Fruit fly (Drosophila melanogaster) whole organism, embryonic: Measurements from ENCODE around the gene CG2059.
A peak's percentile ranks its signal among the peaks of the same experiment; 100 is the strongest.

Experiments
- CG10959 ChIP-seq: fragments of 200-800 bp; sonication (Bioruptor generic); IDR thresholded peaks from 2 replicates; pipeline ENCODE4 v1.3.6; 2022; ENCODE audit warnings: missing biosample characterization, missing genetic modification characterization
- CG11456 ChIP-seq: fragments of 200-800 bp; sonication (Bioruptor generic); IDR thresholded peaks from 3 replicates; pipeline ENCODE4 v1.3.6; 2022; ENCODE audit warnings: missing biosample characterization, missing genetic modification characterization
- CG11723 ChIP-seq: fragments of 200-800 bp; sonication (Bioruptor generic); optimal IDR thresholded peaks from 2 replicates; lab custom pipeline; 2017; ENCODE audit warnings: missing biosample characterization, mild to moderate bottlenecking, missing genetic modification characterization
- CG14050 ChIP-seq: fragments of 200-800 bp; sonication (Bioruptor generic); IDR thresholded peaks from 3 replicates; pipeline ENCODE4 v1.3.6; 2022; ENCODE audit warnings: missing biosample characterization, missing genetic modification characterization
- CG14667 ChIP-seq: fragments of 200-800 bp; sonication (Bioruptor generic); IDR thresholded peaks from 2 replicates; pipeline ENCODE4 v1.3.6; 2022; ENCODE audit warnings: missing biosample characterization, missing genetic modification characterization
- CG17612 ChIP-seq: fragments of 200-800 bp; sonication (Bioruptor generic); IDR thresholded peaks from 2 replicates; pipeline ENCODE4 v1.3.6; 2022; ENCODE audit warnings: missing biosample characterization, missing genetic modification characterization
- CG1832 ChIP-seq: fragments of 200-800 bp; sonication (Bioruptor generic); optimal IDR thresholded peaks from 2 replicates; lab custom pipeline; 2017; ENCODE audit warnings: missing biosample characterization, mild to moderate bottlenecking, missing genetic modification characterization, inconsistent platforms
- CG2678 ChIP-seq: fragments of 200-800 bp; sonication (Bioruptor generic); optimal IDR thresholded peaks from 3 replicates; lab custom pipeline; 2019; ENCODE audit warnings: missing biosample characterization, mild to moderate bottlenecking, missing genetic modification characterization, moderate library complexity
- CG3847 ChIP-seq: fragments of 200-800 bp; sonication (Bioruptor generic); IDR thresholded peaks from 2 replicates; pipeline ENCODE4 v1.3.6; 2022; ENCODE audit warnings: missing biosample characterization, missing genetic modification characterization
- CG4360 ChIP-seq: fragments of 200-800 bp; sonication (Bioruptor generic); IDR thresholded peaks from 2 replicates; pipeline ENCODE4 v1.3.6; 2022; ENCODE audit warnings: missing biosample characterization, missing genetic modification characterization
- CG4404 ChIP-seq: fragments of 200-800 bp; sonication (Bioruptor generic); IDR thresholded peaks from 2 replicates; pipeline ENCODE4 v1.3.6; 2022; ENCODE audit warnings: missing biosample characterization, missing genetic modification characterization
- CG6175 ChIP-seq: fragments of 200-800 bp; sonication (Bioruptor generic); IDR thresholded peaks from 3 replicates; pipeline ENCODE4 v1.3.6; 2022; ENCODE audit warnings: missing biosample characterization, missing genetic modification characterization
- CG6254 ChIP-seq: fragments of 200-800 bp; sonication (Bioruptor generic); optimal IDR thresholded peaks from 3 replicates; lab custom pipeline; 2017; ENCODE audit warnings: mild to moderate bottlenecking, missing biosample characterization, missing genetic modification reagents, missing genetic modification characterization
- CG7556 ChIP-seq: fragments of 200-800 bp; sonication (Bioruptor generic); optimal IDR thresholded peaks from 2 replicates; lab custom pipeline; 2017; ENCODE audit warnings: missing biosample characterization, mild to moderate bottlenecking, missing genetic modification characterization
- CG8281 ChIP-seq: fragments of 200-800 bp; sonication (Bioruptor generic); optimal IDR thresholded peaks from 2 replicates; lab custom pipeline; 2018; ENCODE audit warnings: missing biosample characterization, mild to moderate bottlenecking, missing genetic modification characterization, moderate library complexity
- CG8290 ChIP-seq, 3 experiments: fragments of 200-800 bp; sonication (Bioruptor generic); optimal IDR thresholded peaks; 2 replicates each; lab custom pipeline; 2016 to 2019; ENCODE audit warnings: missing biosample characterization in 3 of 3, missing genetic modification characterization in 3 of 3, mild to moderate bottlenecking in 2 of 3, moderate library complexity in 1 of 3
- CG8359 ChIP-seq: fragments of 200-800 bp; sonication (Bioruptor generic); optimal IDR thresholded peaks from 2 replicates; lab custom pipeline; 2017; ENCODE audit warnings: missing biosample characterization, mild to moderate bottlenecking, missing genetic modification characterization, borderline replicate concordance
- CG9215 ChIP-seq: fragments of 200-800 bp; sonication (Bioruptor generic); IDR thresholded peaks from 2 replicates; pipeline ENCODE4 v1.3.6; 2022; ENCODE audit warnings: missing biosample characterization, missing genetic modification characterization
- Camta ChIP-seq: fragments of 200-800 bp; sonication (Bioruptor generic); optimal IDR thresholded peaks from 2 replicates; lab custom pipeline; 2016; ENCODE audit warnings: missing biosample characterization, missing genetic modification characterization
- GATAe ChIP-seq: fragments of 200-800 bp; sonication (Bioruptor generic); conservative IDR thresholded peaks from 2 replicates; pipeline ENCODE4 v1.3.6; 2022; ENCODE audit warnings: missing biosample characterization, missing genetic modification characterization
- Hand ChIP-seq: fragments of 200-800 bp; sonication (Bioruptor generic); optimal IDR thresholded peaks from 2 replicates; lab custom pipeline; 2017; ENCODE audit warnings: mild to moderate bottlenecking, missing biosample characterization, missing genetic modification reagents, missing genetic modification characterization
- Jarid2 ChIP-seq: fragments of 200-800 bp; sonication (Bioruptor generic); optimal IDR thresholded peaks from 3 replicates; lab custom pipeline; 2017; ENCODE audit warnings: mild to moderate bottlenecking, missing biosample characterization, missing genetic modification reagents, missing genetic modification characterization
- Nf-YC ChIP-seq: fragments of 200-800 bp; optimal IDR thresholded peaks from 3 replicates; lab custom pipeline; 2019; ENCODE audit warnings: missing biosample characterization, mild to moderate bottlenecking, missing genetic modification characterization, moderate library complexity
- Six4 ChIP-seq: fragments of 200-800 bp; sonication (Bioruptor generic); optimal IDR thresholded peaks from 2 replicates; lab custom pipeline; 2016; ENCODE audit warnings: missing biosample characterization, missing genetic modification characterization
- Sox102F ChIP-seq: fragments of 200-800 bp; sonication (Bioruptor generic); optimal IDR thresholded peaks from 2 replicates; lab custom pipeline; 2018; ENCODE audit warnings: missing biosample characterization, mild to moderate bottlenecking, missing genetic modification characterization, moderate library complexity
- bbx ChIP-seq: fragments of 200-800 bp; sonication (Bioruptor generic); IDR thresholded peaks from 2 replicates; pipeline ENCODE4 v1.3.6; 2022; ENCODE audit warnings: missing biosample characterization, missing genetic modification characterization; ENCODE audit not compliant: partially characterized antibody
- cato ChIP-seq: fragments of 200-800 bp; sonication (Bioruptor generic); optimal IDR thresholded peaks from 2 replicates; lab custom pipeline; 2016; ENCODE audit warnings: missing biosample characterization, missing genetic modification characterization, borderline replicate concordance
- chif ChIP-seq, 2 experiments: fragments of 200-800 bp; sonication (Bioruptor generic); optimal IDR thresholded peaks; 3 replicates each; lab custom pipeline; 2016; ENCODE audit warnings: missing biosample characterization in 2 of 2, missing genetic modification characterization in 2 of 2
- ci ChIP-seq: fragments of 200-800 bp; sonication (Bioruptor generic); IDR thresholded peaks from 3 replicates; pipeline ENCODE4 v1.3.6; 2022; ENCODE audit warnings: missing biosample characterization, missing genetic modification characterization
- da ChIP-seq: fragments of 200-800 bp; sonication (Bioruptor generic); optimal IDR thresholded peaks from 2 replicates; lab custom pipeline; 2016; ENCODE audit warnings: missing biosample characterization, missing genetic modification characterization
- ewg ChIP-seq: fragments of 200-800 bp; sonication (Bioruptor generic); optimal IDR thresholded peaks from 3 replicates; lab custom pipeline; 2017; ENCODE audit warnings: mild to moderate bottlenecking, missing biosample characterization, missing genetic modification reagents, missing genetic modification characterization
- fd3F ChIP-seq: fragments of 200-800 bp; sonication (Bioruptor generic); optimal IDR thresholded peaks from 2 replicates; lab custom pipeline; 2018; ENCODE audit warnings: missing biosample characterization, mild to moderate bottlenecking, missing genetic modification characterization, moderate library complexity
- gem ChIP-seq: fragments of 200-800 bp; sonication (Bioruptor generic); optimal IDR thresholded peaks from 2 replicates; lab custom pipeline; 2019; ENCODE audit warnings: missing biosample characterization, mild to moderate bottlenecking, missing genetic modification characterization, moderate library complexity
- gsb ChIP-seq: fragments of 200-800 bp; sonication (Bioruptor generic); IDR thresholded peaks from 2 replicates; pipeline ENCODE4 v1.3.6; 2022; ENCODE audit warnings: missing biosample characterization, missing genetic modification characterization
- insv ChIP-seq, 2 experiments: fragments of 200-800 bp; sonication (Bioruptor generic); optimal IDR thresholded peaks; 3 replicates each; lab custom pipeline; 2016 to 2018; ENCODE audit warnings: missing biosample characterization in 2 of 2, missing genetic modification characterization in 2 of 2
- lola ChIP-seq, 3 experiments: fragments of >200 bp in 2 of 3; fragments of 200-800 bp in 1 of 3; sonication (Bioruptor generic) in 1 of 3; optimal IDR thresholded peaks; 2 replicates each; lab custom pipeline; 2017 to 2019; ENCODE audit warnings: missing biosample characterization in 3 of 3, missing genetic modification characterization in 3 of 3, mild to moderate bottlenecking in 1 of 3, moderate library complexity in 1 of 3
- lov ChIP-seq, 2 experiments: fragments of 200-800 bp in 1 of 2; fragments of >200 bp in 1 of 2; sonication (Bioruptor generic) in 1 of 2; IDR thresholded peaks in 1 of 2; optimal IDR thresholded peaks in 1 of 2; 2 replicates in 1 of 2; 3 replicates in 1 of 2; pipeline versions ENCODE4 v1.3.6 to Lab custom; 2017 to 2022; ENCODE audit warnings: missing biosample characterization in 1 of 2, missing genetic modification characterization in 1 of 2
- pan ChIP-seq, 4 experiments: fragments of >200 bp in 3 of 4; fragments of 200-800 bp in 1 of 4; sonication (Bioruptor generic) in 1 of 4; optimal IDR thresholded peaks in 3 of 4; IDR thresholded peaks in 1 of 4; 2 replicates each; pipeline versions ENCODE4 v1.3.6 to Lab custom; 2017 to 2022; ENCODE audit warnings: missing biosample characterization in 2 of 4, missing genetic modification characterization in 2 of 4, mixed read lengths in 1 of 4
- salm ChIP-seq: fragments of 200-800 bp; sonication (Bioruptor generic); optimal IDR thresholded peaks from 2 replicates; lab custom pipeline; 2018; ENCODE audit warnings: missing biosample characterization, mild to moderate bottlenecking, missing genetic modification characterization
- sc ChIP-seq, 3 experiments: fragments of >200 bp in 2 of 3; fragments of 200-800 bp in 1 of 3; sonication (Bioruptor generic) in 1 of 3; optimal IDR thresholded peaks; 2 replicates in 2 of 3; 3 replicates in 1 of 3; lab custom pipeline; 2017; ENCODE audit warnings: mild to moderate bottlenecking in 1 of 3, missing biosample characterization in 1 of 3, missing genetic modification characterization in 1 of 3, missing genetic modification reagents in 1 of 3
- seq ChIP-seq: fragments of 200-800 bp; sonication (Bioruptor generic); IDR thresholded peaks from 2 replicates; pipeline ENCODE4 v1.3.6; 2022; ENCODE audit warnings: missing biosample characterization, missing genetic modification characterization
- slbo ChIP-seq: fragments of 200-800 bp; sonication (Bioruptor generic); IDR thresholded peaks from 2 replicates; pipeline ENCODE4 v1.3.6; 2022; ENCODE audit warnings: missing biosample characterization, missing genetic modification characterization
- tna ChIP-seq: fragments of 200-800 bp; sonication (Bioruptor generic); IDR thresholded peaks from 2 replicates; pipeline ENCODE4 v1.3.6; 2022; ENCODE audit warnings: missing biosample characterization, missing genetic modification characterization; ENCODE audit not compliant: partially characterized antibody
- z ChIP-seq: fragments of 200-800 bp; sonication (Bioruptor generic); IDR thresholded peaks from 3 replicates; pipeline ENCODE4 v1.3.6; 2022; ENCODE audit warnings: missing biosample characterization, missing genetic modification characterization

The CG2059 gene

DNA sequence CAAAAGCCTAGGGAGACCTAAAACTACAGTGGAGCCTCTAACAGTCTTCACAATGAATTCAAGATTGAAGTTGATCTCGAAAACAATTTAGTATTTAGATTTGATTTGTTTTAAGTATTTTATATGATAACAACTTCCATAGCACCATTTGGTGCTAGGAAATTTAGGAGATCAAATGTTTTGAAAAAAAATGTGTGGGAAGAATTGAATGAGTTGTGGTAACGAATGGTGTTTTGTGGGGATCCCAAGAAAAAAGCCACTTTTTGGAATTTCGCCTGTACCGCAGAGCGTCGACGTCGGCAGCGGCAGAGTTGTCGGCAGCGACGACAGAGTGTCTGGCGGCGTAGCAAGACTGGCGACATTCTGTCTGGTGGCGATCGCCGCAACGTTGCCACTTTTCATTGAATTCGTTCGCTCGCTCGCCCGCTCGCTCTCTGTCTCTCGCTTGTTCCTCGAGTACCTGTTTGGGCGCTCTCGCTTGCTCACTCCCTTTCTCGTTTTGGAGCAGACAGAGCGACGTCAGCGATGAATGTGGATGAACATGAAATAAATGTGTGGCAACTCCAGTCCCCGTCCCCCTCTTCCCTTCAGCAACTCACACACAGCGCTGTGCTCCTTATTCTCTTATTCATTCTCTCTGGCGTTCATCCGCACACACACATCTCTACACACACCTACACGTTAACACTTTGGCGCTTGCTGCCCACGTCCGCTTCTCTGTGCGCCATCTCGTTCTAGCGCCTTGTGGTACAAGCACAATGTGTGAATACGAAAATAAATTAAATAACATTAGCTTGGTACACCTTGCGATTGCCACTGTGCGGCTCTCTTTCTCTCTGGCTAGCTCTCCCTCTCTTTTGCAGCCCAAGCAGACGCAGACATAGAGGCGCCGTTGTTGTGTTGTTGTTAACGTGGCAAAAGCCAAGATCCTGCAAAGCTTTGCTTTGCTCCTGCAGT is 13.5 kb downstream of the CG2059 start (continued):
- TF ChIP-seq CG11723 (GFP tag; lab: Kevin White, UChicago) (no peak), CG6175 (GFP tag; lab: Robert Waterston, UW) (peak; percentile 99), CG14050 (no peak), lola (GFP tag; optimal IDR thresholded peaks at IDR 0.05; lab: Kevin White, UChicago) (peak in 1 of 3 experiments; percentile 25), Camta (GFP tag; lab: Kevin White, UChicago) (no peak), CG1832 (GFP tag; lab: Kevin White, UChicago) (peak; percentile 58), lov (optimal IDR thresholded peaks at IDR 0.05; lab: Kevin White, UChicago) (no peak), lov (GFP tag; IDR thresholded peaks at IDR 0.05; lab: Robert Waterston, UW) (peak; percentile 18; the same call in 1 of the 3 replicates), CG9215 (no peak), CG14667 (GFP tag; lab: Robert Waterston, UW) (no peak), ewg (GFP tag; lab: Kevin White, UChicago) (peak; percentile 36), chif (GFP tag; optimal IDR thresholded peaks at IDR 0.05; lab: Kevin White, UChicago) (peak in 1 of 2 experiments; percentile 30), insv (GFP tag; optimal IDR thresholded peaks at IDR 0.05; lab: Kevin White, UChicago) (no peak), slbo (peak; percentile 58), CG8290 (GFP tag; optimal IDR thresholded peaks at IDR 0.05; lab: Kevin White, UChicago) (no peak), CG8290 (tag; optimal IDR thresholded peaks at IDR 0.05; lab: Kevin White, UChicago) (no peak), Six4 (GFP tag; lab: Kevin White, UChicago) (no peak), CG8281 (tag; lab: Kevin White, UChicago) (peak; percentile 7), sc (optimal IDR thresholded peaks at IDR 0.05; lab: Kevin White, UChicago) (no peak), sc (GFP tag; optimal IDR thresholded peaks at IDR 0.05; lab: Kevin White, UChicago) (no peak), CG10959 (GFP tag; lab: Robert Waterston, UW) (no peak), cato (GFP tag; lab: Kevin White, UChicago) (no peak), gsb (GFP tag; lab: Robert Waterston, UW) (no peak), bbx (GFP tag; lab: Robert Waterston, UW) (no peak), CG4404 (GFP tag; lab: Robert Waterston, UW) (0 out of 2 replicates have a peak, but pooled peaks have one; percentile 27), CG7556 (peak; percentile 53), CG17612 (GFP tag; lab: Robert Waterston, UW) (0 out of 2 replicates have a peak, but pooled peaks have one; percentile 32), z (GFP tag; lab: Robert Waterston, UW) (0 out of 3 replicates have a peak, but pooled peaks have one; percentile 17), GATAe (GFP tag; lab: Robert Waterston, UW) (no peak), CG11456 (GFP tag; lab: Robert Waterston, UW) (0 out of 3 replicates have a peak, but pooled peaks have one; percentile 32), fd3F (peak; percentile 1), Hand (GFP tag; lab: Kevin White, UChicago) (no peak), Sox102F (GFP tag; lab: Kevin White, UChicago) (peak; percentile 69), ci (no peak), gem (tag; lab: Kevin White, UChicago) (peak; percentile 74), CG2678 (tag; lab: Kevin White, UChicago) (peak; percentile 74), Nf-YC (peak; percentile 22), Jarid2 (GFP tag; lab: Kevin White, UChicago) (peak; percentile 35), CG8359 (GFP tag; lab: Kevin White, UChicago) (no peak), CG3847 (GFP tag; lab: Robert Waterston, UW) (0 out of 2 replicates have a peak, but pooled peaks have one; percentile 27), tna (GFP tag; lab: Robert Waterston, UW) (no peak), CG6254 (GFP tag; lab: Kevin White, UChicago) (no peak), CG4360 (GFP tag; lab: Robert Waterston, UW) (no peak), da (no peak), pan (optimal IDR thresholded peaks at IDR 0.05; lab: Kevin White, UChicago) (no peak), pan (GFP tag; optimal IDR thresholded peaks at IDR 0.05 in 1 of 2, IDR thresholded peaks at IDR 0.05 in 1 of 2) (peak in 1 of 2 experiments; percentile 52), seq (GFP tag; lab: Robert Waterston, UW) (peak; percentile 45; the same call in 1 of the 2 replicates), salm (tag; lab: Kevin White, UChicago) (no peak)
